Fruit fly (Drosophila melanogaster): ENCODE results near the gene rasp.

DNA sequence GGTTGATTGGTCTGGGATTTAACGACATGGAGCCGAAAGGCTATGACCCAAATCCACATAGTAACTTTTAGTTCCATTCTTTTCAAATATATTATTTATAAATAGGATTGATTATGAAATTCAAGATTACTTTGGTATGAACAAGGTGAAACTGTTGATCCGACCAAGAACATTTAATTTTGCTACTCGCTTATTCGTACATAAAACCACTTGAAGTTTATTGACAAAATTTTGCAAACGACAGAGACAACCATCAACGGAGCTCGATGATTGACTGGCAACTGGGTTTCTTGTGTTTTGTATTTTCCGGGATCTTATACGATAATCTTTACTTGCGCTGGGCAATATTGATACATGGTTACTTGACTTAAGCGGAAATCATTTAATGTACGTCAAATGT is 47.6 kb upstream of the rasp start, which contains the start of gene CG45067:
- TF ChIP-seq pan (optimal IDR thresholded peaks at IDR 0.05) (no peak), psq (optimal IDR thresholded peaks at IDR 0.05) (no peak)

Data from whole organism.